Worm (Caenorhabditis elegans) whole organism, L2 larva: Measurements from ENCODE around the gene R05D8.11.

Experiments used
- F13H6.1 ChIP-seq: sonication (generic microtip); optimal IDR thresholded peaks from 2 replicates; lab custom pipeline; 2016; ENCODE audit warnings: missing genetic modification characterization, missing compliant biosample characterization
- crh-2 ChIP-seq: sonication (generic microtip); optimal IDR thresholded peaks from 2 replicates; lab custom pipeline; 2017; ENCODE audit warnings: missing biosample characterization, missing genetic modification characterization
- mdl-1 ChIP-seq, 2 experiments: fragments of 150-350 bp in 1 of 2; sonication (generic microtip) in 1 of 2; optimal IDR thresholded peaks; 2 replicates each; lab custom pipeline; 2017; ENCODE audit warnings: missing biosample characterization in 2 of 2, missing genetic modification characterization in 2 of 2
- sem-4 ChIP-seq: fragments of 150-350 bp; optimal IDR thresholded peaks from 2 replicates; lab custom pipeline; 2014; ENCODE audit warnings: missing biosample characterization, missing genetic modification reagents, missing genetic modification characterization
- ztf-11 ChIP-seq: sonication (generic microtip); optimal IDR thresholded peaks from 2 replicates; lab custom pipeline; 2017; ENCODE audit warnings: missing biosample characterization, missing genetic modification characterization

Gene R05D8.11

ce11 chrV:2730784-2731480 lies 49.8 kb downstream of the R05D8.11 start, which contains the start of gene dod-3:
Gene dod-3, minus strand, starts transcription at chrV:2731098.
- TF ChIP-seq crh-2 (tag; lab: Kevin White, UChicago) (no peak), ztf-11 (tag; lab: Kevin White, UChicago) (no peak), mdl-1 (tag; optimal IDR thresholded peaks at IDR 0.05; lab: Kevin White, UChicago) (no peak), F13H6.1 (tag; lab: Kevin White, UChicago) (peak; percentile 57), sem-4 (tag; lab: Kevin White, UChicago) (no peak)
